Worm (Caenorhabditis elegans) whole organism, L2 larva: ENCODE measurements around the gene acs-10.

ENCODE experiments used
- C34F6.9 ChIP-seq: fragments of 150-350 bp; optimal IDR thresholded peaks from 2 replicates; lab custom pipeline; 2014; ENCODE audit warnings: missing biosample characterization, missing genetic modification characterization
- F13H6.1 ChIP-seq: sonication (generic microtip); optimal IDR thresholded peaks from 2 replicates; lab custom pipeline; 2016; ENCODE audit warnings: missing genetic modification characterization, missing compliant biosample characterization
- R02D3.7 ChIP-seq: fragments of 150-350 bp; optimal IDR thresholded peaks from 2 replicates; lab custom pipeline; 2014; ENCODE audit warnings: missing biosample characterization, missing genetic modification characterization
- Y55F3AM.14 ChIP-seq: fragments of 200-800 bp; sonication (Bioruptor generic); optimal IDR thresholded peaks from 2 replicates; lab custom pipeline; 2018; ENCODE audit warnings: mild to moderate bottlenecking, missing genetic modification characterization, missing compliant biosample characterization
- ZK546.5 ChIP-seq: sonication (generic microtip); optimal IDR thresholded peaks from 2 replicates; lab custom pipeline; 2017; ENCODE audit warnings: missing biosample characterization, missing genetic modification characterization
- alr-1 ChIP-seq: fragments of 150-350 bp; optimal IDR thresholded peaks from 2 replicates; lab custom pipeline; 2014; ENCODE audit warnings: missing biosample characterization, missing genetic modification characterization
- aly-2 ChIP-seq: fragments of 150-350 bp; optimal IDR thresholded peaks from 2 replicates; lab custom pipeline; 2014; ENCODE audit warnings: missing biosample characterization, missing genetic modification characterization
- ama-1 ChIP-seq: fragments of 150-350 bp; optimal IDR thresholded peaks from 2 replicates; lab custom pipeline; 2018; ENCODE audit warnings: inconsistent platforms
- blmp-1 ChIP-seq: sonication (generic microtip); optimal IDR thresholded peaks from 2 replicates; lab custom pipeline; 2017; ENCODE audit warnings: missing genetic modification characterization, mild to moderate bottlenecking, missing compliant biosample characterization, antibody characterized with exemption, moderate library complexity; ENCODE audit not compliant: insufficient read depth
- ceh-16 ChIP-seq: fragments of 150-350 bp; optimal IDR thresholded peaks from 2 replicates; lab custom pipeline; 2014; ENCODE audit warnings: missing biosample characterization, missing genetic modification characterization
- ceh-82 ChIP-seq: fragments of 150-350 bp; optimal IDR thresholded peaks from 2 replicates; lab custom pipeline; 2014; ENCODE audit warnings: missing biosample characterization, missing genetic modification characterization
- crh-2 ChIP-seq: sonication (generic microtip); optimal IDR thresholded peaks from 2 replicates; lab custom pipeline; 2017; ENCODE audit warnings: missing biosample characterization, missing genetic modification characterization
- dmd-4 ChIP-seq: sonication (generic microtip); optimal IDR thresholded peaks from 2 replicates; lab custom pipeline; 2017; ENCODE audit warnings: missing biosample characterization, missing genetic modification characterization
- egl-27 ChIP-seq: sonication (generic microtip); optimal IDR thresholded peaks from 3 replicates; lab custom pipeline; 2017; ENCODE audit warnings: missing biosample characterization, missing genetic modification reagents, missing genetic modification characterization
- elt-1 ChIP-seq: fragments of 150-350 bp; optimal IDR thresholded peaks from 2 replicates; lab custom pipeline; 2014; ENCODE audit warnings: missing biosample characterization, missing genetic modification characterization
- elt-3 ChIP-seq: sonication (generic microtip); optimal IDR thresholded peaks from 2 replicates; lab custom pipeline; 2017; ENCODE audit warnings: missing biosample characterization, missing genetic modification characterization
- fos-1 ChIP-seq: fragments of 150-350 bp; optimal IDR thresholded peaks from 2 replicates; lab custom pipeline; 2014; ENCODE audit warnings: missing biosample characterization, missing genetic modification characterization
- gmeb-1 ChIP-seq: fragments of 150-350 bp; optimal IDR thresholded peaks from 2 replicates; lab custom pipeline; 2014; ENCODE audit warnings: missing biosample characterization, missing genetic modification characterization
- lin-11 ChIP-seq: fragments of 150-350 bp; sonication (generic microtip); optimal IDR thresholded peaks from 2 replicates; lab custom pipeline; 2014; ENCODE audit warnings: missing biosample characterization, missing genetic modification characterization, inconsistent platforms, mixed read lengths
- lin-13 ChIP-seq: fragments of 150-350 bp; optimal IDR thresholded peaks from 2 replicates; lab custom pipeline; 2014; ENCODE audit warnings: missing biosample characterization, missing genetic modification reagents, missing genetic modification characterization
- lin-39 ChIP-seq: fragments of 150-350 bp; optimal IDR thresholded peaks from 2 replicates; lab custom pipeline; 2014; ENCODE audit warnings: missing biosample characterization, missing genetic modification reagents, missing genetic modification characterization
- lsy-2 ChIP-seq, 2 experiments: fragments of 150-350 bp in 1 of 2; sonication (generic microtip) in 1 of 2; optimal IDR thresholded peaks; 2 replicates each; lab custom pipeline; 2014 to 2017; ENCODE audit warnings: missing biosample characterization in 2 of 2, missing genetic modification characterization in 2 of 2
- mab-5 ChIP-seq: fragments of 150-350 bp; optimal IDR thresholded peaks from 2 replicates; lab custom pipeline; 2014; ENCODE audit warnings: missing biosample characterization, missing genetic modification characterization
- mbf-1 ChIP-seq: sonication (generic microtip); optimal IDR thresholded peaks from 2 replicates; lab custom pipeline; 2017; ENCODE audit warnings: missing biosample characterization, missing genetic modification characterization
- mdl-1 ChIP-seq, 2 experiments: fragments of 150-350 bp in 1 of 2; sonication (generic microtip) in 1 of 2; optimal IDR thresholded peaks; 2 replicates each; lab custom pipeline; 2017; ENCODE audit warnings: missing biosample characterization in 2 of 2, missing genetic modification characterization in 2 of 2
- nhr-10 ChIP-seq: sonication (generic microtip); optimal IDR thresholded peaks from 2 replicates; lab custom pipeline; 2017; ENCODE audit warnings: missing biosample characterization, missing genetic modification characterization
- nhr-11 ChIP-seq: fragments of 150-350 bp; optimal IDR thresholded peaks from 2 replicates; lab custom pipeline; 2014; ENCODE audit warnings: missing biosample characterization, missing genetic modification characterization
- nhr-12 ChIP-seq: fragments of 150-350 bp; optimal IDR thresholded peaks from 2 replicates; lab custom pipeline; 2014; ENCODE audit warnings: missing biosample characterization, missing genetic modification characterization
- nhr-129 ChIP-seq: fragments of 150-350 bp; optimal IDR thresholded peaks from 2 replicates; lab custom pipeline; 2014; ENCODE audit warnings: missing biosample characterization, missing genetic modification characterization
- nhr-21 ChIP-seq: fragments of 150-350 bp; optimal IDR thresholded peaks from 2 replicates; lab custom pipeline; 2014; ENCODE audit warnings: missing biosample characterization, missing genetic modification characterization
- nhr-23 ChIP-seq: fragments of 150-350 bp; optimal IDR thresholded peaks from 2 replicates; lab custom pipeline; 2014; ENCODE audit warnings: missing biosample characterization, missing genetic modification reagents, missing genetic modification characterization
- nhr-237 ChIP-seq: fragments of 150-350 bp; optimal IDR thresholded peaks from 2 replicates; lab custom pipeline; 2014; ENCODE audit warnings: missing biosample characterization, missing genetic modification characterization
- nhr-25 ChIP-seq: fragments of 150-350 bp; sonication (generic microtip); optimal IDR thresholded peaks from 3 replicates; lab custom pipeline; 2014; ENCODE audit warnings: missing biosample characterization, missing genetic modification characterization
- nhr-6 ChIP-seq: fragments of 150-350 bp; optimal IDR thresholded peaks from 2 replicates; lab custom pipeline; 2014; ENCODE audit warnings: missing biosample characterization, missing genetic modification characterization
- nhr-77 ChIP-seq: fragments of 150-350 bp; optimal IDR thresholded peaks from 2 replicates; lab custom pipeline; 2014; ENCODE audit warnings: missing biosample characterization, missing genetic modification characterization
- peb-1 ChIP-seq: fragments of 150-350 bp; optimal IDR thresholded peaks from 2 replicates; lab custom pipeline; 2014; ENCODE audit warnings: missing biosample characterization, missing genetic modification characterization
- sem-4 ChIP-seq: fragments of 150-350 bp; optimal IDR thresholded peaks from 2 replicates; lab custom pipeline; 2014; ENCODE audit warnings: missing biosample characterization, missing genetic modification reagents, missing genetic modification characterization
- skn-1 ChIP-seq: sonication (generic microtip); optimal IDR thresholded peaks from 2 replicates; lab custom pipeline; 2017; ENCODE audit warnings: missing biosample characterization, missing genetic modification characterization
- sma-3 ChIP-seq: sonication (generic microtip); optimal IDR thresholded peaks from 2 replicates; lab custom pipeline; 2016; ENCODE audit warnings: missing genetic modification reagents, missing genetic modification characterization, missing compliant biosample characterization
- sma-9 ChIP-seq, 2 experiments: fragments of 150-350 bp in 1 of 2; sonication (generic microtip) in 1 of 2; optimal IDR thresholded peaks; 2 replicates each; lab custom pipeline; 2014 to 2016; ENCODE audit warnings: missing genetic modification characterization in 2 of 2, mild to moderate bottlenecking in 1 of 2, missing biosample characterization in 1 of 2, missing compliant biosample characterization in 1 of 2, missing genetic modification reagents in 1 of 2, moderate library complexity in 1 of 2
- snpc-4 ChIP-seq: fragments of 150-350 bp; optimal IDR thresholded peaks from 2 replicates; lab custom pipeline; 2014; ENCODE audit warnings: missing biosample characterization, missing genetic modification characterization
- unc-39 ChIP-seq: fragments of 150-350 bp; optimal IDR thresholded peaks from 2 replicates; lab custom pipeline; 2014; ENCODE audit warnings: missing biosample characterization, missing genetic modification characterization
- unc-55 ChIP-seq: fragments of 150-350 bp; sonication (generic microtip); optimal IDR thresholded peaks from 3 replicates; lab custom pipeline; 2014; ENCODE audit warnings: missing biosample characterization, missing genetic modification reagents, missing genetic modification characterization
- unc-62 ChIP-seq: fragments of 150-350 bp; optimal IDR thresholded peaks from 2 replicates; lab custom pipeline; 2014; ENCODE audit warnings: missing biosample characterization, missing genetic modification reagents, missing genetic modification characterization
- zag-1 ChIP-seq: fragments of 150-350 bp; optimal IDR thresholded peaks from 2 replicates; lab custom pipeline; 2014; ENCODE audit warnings: missing biosample characterization, missing genetic modification characterization
- ztf-1 ChIP-seq: fragments of 200-800 bp; sonication (Bioruptor generic); conservative IDR thresholded peaks from 2 replicates; pipeline ENCODE4 v1.3.6; 2022; ENCODE audit warnings: missing genetic modification characterization, missing compliant biosample characterization
- ztf-11 ChIP-seq: sonication (generic microtip); optimal IDR thresholded peaks from 2 replicates; lab custom pipeline; 2017; ENCODE audit warnings: missing biosample characterization, missing genetic modification characterization
- ztf-4 ChIP-seq: fragments of 150-350 bp; optimal IDR thresholded peaks from 2 replicates; lab custom pipeline; 2014; ENCODE audit warnings: missing biosample characterization, missing genetic modification characterization

Gene acs-10

ce11 chrV:14182860-14183259 lies 36.6 kb downstream of the acs-10 start, which contains the start of gene cest-2.3:
Gene cest-2.3, minus strand, starts transcription at chrV:14182960.
- TF ChIP-seq skn-1 (tag; lab: Kevin White, UChicago) (no peak), mdl-1 (tag; optimal IDR thresholded peaks at IDR 0.05; lab: Kevin White, UChicago) (no peak), sma-9 (GFP tag; optimal IDR thresholded peaks at IDR 0.05; lab: Kevin White, UChicago) (no peak), sma-9 (tag; optimal IDR thresholded peaks at IDR 0.05; lab: Kevin White, UChicago) (no peak), alr-1 (no peak), fos-1 (no peak), crh-2 (tag; lab: Kevin White, UChicago) (no peak)

- TF ChIP-seq lsy-2 (tag; optimal IDR thresholded peaks at IDR 0.05; lab: Kevin White, UChicago): peak; percentile 60 to 80
- no peak for TF ChIP-seq ceh-82 (tag; lab: Kevin White, UChicago)
- peak; percentile 60 for TF ChIP-seq nhr-129 (tag; lab: Kevin White, UChicago)
- no peak for TF ChIP-seq ztf-4 (tag; lab: Kevin White, UChicago)
- TF ChIP-seq aly-2: no peak
- no peak for TF ChIP-seq nhr-237 (tag; lab: Kevin White, UChicago)
- TF ChIP-seq blmp-1: no peak
- TF ChIP-seq R02D3.7: no peak
- TF ChIP-seq ztf-11: no peak
- TF ChIP-seq snpc-4: no peak
- TF ChIP-seq alr-1: no peak
- TF ChIP-seq Y55F3AM.14 (GFP tag; lab: Kevin White, UChicago): no peak
- peak; percentile 65 for TF ChIP-seq egl-27 (tag; lab: Kevin White, UChicago)
- TF ChIP-seq ceh-16 (tag; lab: Kevin White, UChicago): no peak
- TF ChIP-seq unc-55 (GFP tag; lab: Kevin White, UChicago): peak; percentile 82
- TF ChIP-seq sem-4 (tag; lab: Kevin White, UChicago): peak; percentile 22
- no peak for TF ChIP-seq peb-1 (tag; lab: Kevin White, UChicago)
- peak; percentile 30 for TF ChIP-seq fos-1
- TF ChIP-seq lin-11 (tag; lab: Kevin White, UChicago): no peak
- peak; percentile 42 for TF ChIP-seq zag-1 (tag; lab: Kevin White, UChicago)
- no peak for TF ChIP-seq elt-1 (tag; lab: Kevin White, UChicago)
- no peak for TF ChIP-seq mdl-1 (tag; optimal IDR thresholded peaks at IDR 0.05; lab: Kevin White, UChicago)
- TF ChIP-seq elt-3 (tag; lab: Kevin White, UChicago): no peak
- no peak for TF ChIP-seq nhr-6 (tag; lab: Kevin White, UChicago)
- no peak for TF ChIP-seq mab-5 (tag; lab: Kevin White, UChicago)
- TF ChIP-seq nhr-21: no peak
- TF ChIP-seq mbf-1 (tag; lab: Kevin White, UChicago): no peak
- no peak for TF ChIP-seq nhr-12 (tag; lab: Kevin White, UChicago)
- TF ChIP-seq nhr-77 (tag; lab: Kevin White, UChicago): no peak
- no peak for TF ChIP-seq ztf-1 (GFP tag; lab: Robert Waterston, UW)
- TF ChIP-seq nhr-11 (tag; lab: Kevin White, UChicago): no peak
- no peak for TF ChIP-seq ZK546.5 (tag; lab: Kevin White, UChicago)
- TF ChIP-seq gmeb-1: peak; percentile 73
- peak; percentile 56 for TF ChIP-seq lin-13 (GFP tag; lab: Kevin White, UChicago)
- TF ChIP-seq sma-3 (GFP tag; lab: Kevin White, UChicago): peak; percentile 51
- peak; percentile 13 for TF ChIP-seq nhr-10
- TF ChIP-seq dmd-4 (tag; lab: Kevin White, UChicago): no peak
- peak; percentile 86 for TF ChIP-seq C34F6.9 (tag; lab: Kevin White, UChicago)
- peak; percentile 64 for TF ChIP-seq crh-2 (tag; lab: Kevin White, UChicago)
- peak; percentile 25 for TF ChIP-seq ama-1 (lab: Kevin White, UChicago)
- no peak for TF ChIP-seq unc-39 (tag; lab: Kevin White, UChicago)
- peak; percentile 63 for TF ChIP-seq sma-9 (GFP tag; optimal IDR thresholded peaks at IDR 0.05; lab: Kevin White, UChicago)
- TF ChIP-seq sma-9 (tag; optimal IDR thresholded peaks at IDR 0.05; lab: Kevin White, UChicago): no peak
- TF ChIP-seq unc-62 (GFP tag; lab: Kevin White, UChicago): no peak
- no peak for TF ChIP-seq nhr-23
- peak; percentile 68 for TF ChIP-seq nhr-25 (tag; lab: Kevin White, UChicago)
- no peak for TF ChIP-seq lin-39 (tag; lab: Kevin White, UChicago)
- no peak for TF ChIP-seq skn-1 (tag; lab: Kevin White, UChicago)
- TF ChIP-seq F13H6.1 (tag; lab: Kevin White, UChicago): peak; percentile 45
Observed at ce11 chrV:14185438-14185837, 39.1 kb downstream of the acs-10 start, which contains the start of the genes trm-1 and ints-2. Gene trm-1, minus strand, starts transcription at chrV:14185612. Gene ints-2, plus strand, starts transcription at chrV:14185686.
